In genomic region chrX:22455509-22456179, dm6 we compare ENCODE assay signal across 6 fruit fly cellular contexts.
TF ChIP-seq lines count a peak whose summit lies in the region.

Gene Usp2 (plus strand): TSS chrX:22455803.

- peak; percentile 14 to 34 for TF ChIP-seq CTCF in S2 (optimal IDR thresholded peaks at IDR 0.05; lab: Kevin White, UChicago)
- peak; percentile 9 for TF ChIP-seq CTCF in whole organism, embryonic (GFP tag; optimal IDR thresholded peaks at IDR 0.05; lab: Kevin White, UChicago)

TF ChIP-seq in whole organism, adult, 20 proteins besides CTCF, POLR2A, EP300 and RAD21:
- TF ChIP-seq CG14711 (tag; optimal IDR thresholded peaks at IDR 0.05; lab: Kevin White, UChicago) (no peak), CG1620 (GFP tag; optimal IDR thresholded peaks at IDR 0.05; lab: Kevin White, UChicago) (peak; percentile 31)

TF ChIP-seq in whole organism, embryonic, 481 proteins besides CTCF, POLR2A, EP300 and RAD21 (continues in another document):
- peak; percentile 37; the same call in 1 of the 3 replicates for TF ChIP-seq mld (GFP tag; IDR thresholded peaks at IDR 0.05; lab: Robert Waterston, UW; ENCODE audit: partially characterized antibody)
- peak; percentile 64 for TF ChIP-seq HmgD (GFP tag; optimal IDR thresholded peaks at IDR 0.05; lab: Kevin White, UChicago)
- TF ChIP-seq CoRest (tag; optimal IDR thresholded peaks at IDR 0.05; lab: Kevin White, UChicago): peak; percentile 43
- no peak for TF ChIP-seq prd (optimal IDR thresholded peaks at IDR 0.05; lab: Kevin White, UChicago)
- peak; percentile 36; the same call in 2 of the 3 replicates for TF ChIP-seq prd (GFP tag; IDR thresholded peaks at IDR 0.05; lab: Robert Waterston, UW)
- peak; percentile 50; the same call in 1 of the 3 replicates for TF ChIP-seq CG7963 (GFP tag; IDR thresholded peaks at IDR 0.05; lab: Robert Waterston, UW; ENCODE audit: partially characterized antibody)
- TF ChIP-seq Dref (GFP tag; IDR thresholded peaks at IDR 0.05; lab: Robert Waterston, UW): peak; percentile 72
- TF ChIP-seq wek (GFP tag; optimal IDR thresholded peaks at IDR 0.05; lab: Kevin White, UChicago): no peak
- peak; percentile 62; the same call in 1 of the 2 replicates for TF ChIP-seq NFAT (GFP tag; IDR thresholded peaks at IDR 0.05; lab: Robert Waterston, UW)
- TF ChIP-seq Ets97D (GFP tag; optimal IDR thresholded peaks at IDR 0.05; lab: Kevin White, UChicago): peak; percentile 53
- TF ChIP-seq CG12744 (GFP tag; optimal IDR thresholded peaks at IDR 0.05; lab: Kevin White, UChicago): no peak
- TF ChIP-seq ranshi (GFP tag; IDR thresholded peaks at IDR 0.05; lab: Robert Waterston, UW): 0 out of 2 replicates have a peak, but pooled peaks have one; percentile 10
- 0 out of 2 replicates have a peak, but pooled peaks have one; percentile 19 for TF ChIP-seq CG32772 (GFP tag; IDR thresholded peaks at IDR 0.05; lab: Robert Waterston, UW)
- TF ChIP-seq Opbp (GFP tag; IDR thresholded peaks at IDR 0.05; lab: Robert Waterston, UW; ENCODE audit: partially characterized antibody): peak; percentile 72
- no peak for TF ChIP-seq CG13424 (tag; optimal IDR thresholded peaks at IDR 0.05; lab: Kevin White, UChicago)
- no peak for TF ChIP-seq Hr39 (optimal IDR thresholded peaks at IDR 0.05; lab: Kevin White, UChicago)
- TF ChIP-seq sens-2 (GFP tag; IDR thresholded peaks at IDR 0.05; lab: Robert Waterston, UW): no peak
- TF ChIP-seq CG15011 (GFP tag; optimal IDR thresholded peaks at IDR 0.05; lab: Kevin White, UChicago): no peak
- no peak for TF ChIP-seq CG2875 (GFP tag; optimal IDR thresholded peaks at IDR 0.05; lab: Kevin White, UChicago)
- TF ChIP-seq CG1024 (GFP tag; IDR thresholded peaks at IDR 0.05; lab: Robert Waterston, UW): 0 out of 2 replicates have a peak, but pooled peaks have one; percentile 35

TF ChIP-seq in whole organism, prepupa, 60 proteins besides CTCF, POLR2A, EP300 and RAD21:
- TF ChIP-seq ss (GFP tag; optimal IDR thresholded peaks at IDR 0.05; lab: Kevin White, UChicago) (peak in 1 of 2 experiments; percentile 18), CG6276 (GFP tag; optimal IDR thresholded peaks at IDR 0.05; lab: Kevin White, UChicago) (peak; percentile 28), Sox14 (GFP tag; optimal IDR thresholded peaks at IDR 0.05; lab: Kevin White, UChicago) (peak; percentile 35), CG32006 (GFP tag; optimal IDR thresholded peaks at IDR 0.05; lab: Kevin White, UChicago) (no peak), CG10631 (GFP tag; optimal IDR thresholded peaks at IDR 0.05; lab: Kevin White, UChicago) (peak; percentile 10), Hr39 (GFP tag; optimal IDR thresholded peaks at IDR 0.05; lab: Kevin White, UChicago) (peak; percentile 9), OdsH (GFP tag; optimal IDR thresholded peaks at IDR 0.05; lab: Kevin White, UChicago) (no peak), CG9139 (GFP tag; optimal IDR thresholded peaks at IDR 0.05; lab: Kevin White, UChicago) (peak; percentile 4), Ets96B (tag; optimal IDR thresholded peaks at IDR 0.05; lab: Kevin White, UChicago) (no peak), Eip78C (GFP tag; lab: Kevin White, UChicago) (peak; percentile 73), CG1621 (tag; optimal IDR thresholded peaks at IDR 0.05; lab: Kevin White, UChicago) (no peak), CG8632 (GFP tag; optimal IDR thresholded peaks at IDR 0.05; lab: Kevin White, UChicago) (no peak), CG6163 (GFP tag; IDR thresholded peaks at IDR 0.05; lab: Robert Waterston, UW) (0 out of 3 replicates have a peak, but pooled peaks have one; percentile 46), svp (GFP tag; lab: Kevin White, UChicago) (peak; percentile 89), Eip75B (GFP tag; optimal IDR thresholded peaks at IDR 0.05; lab: Kevin White, UChicago) (no peak), Hr4 (GFP tag; optimal IDR thresholded peaks at IDR 0.05; lab: Kevin White, UChicago) (no peak), eg (GFP tag; IDR thresholded peaks at IDR 0.05; lab: Robert Waterston, UW) (peak; percentile 30; the same call in 1 of the 3 replicates), CG16779 (tag; optimal IDR thresholded peaks at IDR 0.05; lab: Kevin White, UChicago) (no peak), CG8119 (GFP tag; IDR thresholded peaks at IDR 0.05; lab: Robert Waterston, UW) (no peak)
TF ChIP-seq in whole organism, prepupa: peak in this region for 10.

TF ChIP-seq in whole organism, pupa, 21 proteins besides CTCF, POLR2A, EP300 and RAD21:
- TF ChIP-seq gl (tag; optimal IDR thresholded peaks at IDR 0.05; lab: Kevin White, UChicago) (no peak), rn (GFP tag; IDR thresholded peaks at IDR 0.05; lab: Robert Waterston, UW) (0 out of 2 replicates have a peak, but pooled peaks have one; percentile 4), CG8301 (tag; optimal IDR thresholded peaks at IDR 0.05; lab: Kevin White, UChicago) (peak; percentile 11), CG15710 (tag; optimal IDR thresholded peaks at IDR 0.05; lab: Kevin White, UChicago) (no peak)

TF ChIP-seq in whole organism, wandering third instar larva, 38 proteins besides CTCF, POLR2A, EP300 and RAD21:
- TF ChIP-seq sv (GFP tag; optimal IDR thresholded peaks at IDR 0.05; lab: Kevin White, UChicago) (no peak), Dfd (GFP tag; optimal IDR thresholded peaks at IDR 0.05; lab: Kevin White, UChicago) (no peak), woc (GFP tag; optimal IDR thresholded peaks at IDR 0.05; lab: Kevin White, UChicago) (no peak), pan (optimal IDR thresholded peaks at IDR 0.05; lab: Kevin White, UChicago) (no peak), N (GFP tag; optimal IDR thresholded peaks at IDR 0.05; lab: Kevin White, UChicago) (peak; percentile 68)
